Worm (Caenorhabditis elegans) whole organism, L4/young adult: ENCODE results near the gene str-8.

Experiments
- dao-5 ChIP-seq: sonication (generic microtip); optimal IDR thresholded peaks from 2 replicates; lab custom pipeline; 2016; ENCODE audit warnings: missing genotype, missing genetic modification characterization, moderate library complexity, missing compliant biosample characterization
- him-1 ChIP-seq: sonication (generic microtip); optimal IDR thresholded peaks from 2 replicates; lab custom pipeline; 2016; ENCODE audit warnings: missing genotype, missing genetic modification reagents, missing genetic modification characterization, missing compliant biosample characterization

DNA sequence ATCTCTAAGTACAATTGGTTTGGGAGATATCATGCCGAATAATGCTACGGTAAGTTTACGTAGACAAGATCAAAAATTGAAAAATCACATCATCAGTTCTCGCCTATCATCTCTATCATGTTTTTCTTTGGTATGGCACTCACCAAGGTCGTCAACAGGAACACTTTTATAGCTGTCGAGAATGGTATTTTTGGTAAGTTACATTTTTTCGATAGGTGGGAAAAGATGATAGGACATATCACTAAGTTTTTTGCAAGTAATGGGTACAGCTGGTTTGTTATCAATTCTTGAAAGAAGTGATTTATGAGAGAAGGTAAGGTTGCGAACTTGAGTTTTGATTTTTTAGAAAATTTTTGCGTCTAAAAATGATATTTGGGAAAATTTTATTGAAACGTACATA, 46.8 kb upstream of the str-8 start:
- no peak for TF ChIP-seq dao-5
- no peak for TF ChIP-seq him-1 (tag; lab: Kevin White, UChicago)
